3 worm cellular contexts compared by ENCODE assay signal in the genomic region with DNA sequence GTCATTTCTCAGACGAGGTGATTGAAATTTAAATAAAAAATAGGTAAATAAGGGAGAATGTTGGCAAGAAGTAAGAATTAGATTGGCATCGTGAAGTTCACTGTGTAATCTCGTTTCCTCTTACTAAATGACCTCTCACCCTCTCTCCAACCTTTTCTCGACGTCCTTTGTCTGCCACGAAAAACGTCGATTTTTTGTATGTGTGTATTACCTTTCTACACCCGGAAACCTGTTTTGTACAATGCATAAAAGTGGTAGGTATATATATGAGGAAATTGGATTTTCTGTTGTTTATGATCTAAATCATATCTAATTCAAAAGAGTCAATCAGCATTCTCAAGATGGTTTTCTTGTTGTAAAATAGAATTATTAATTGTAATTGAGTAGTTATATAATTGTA.
TF ChIP-seq lines count a peak whose summit lies in the region.

A gene (minus strand): TSS at position 5 of the 400 bp plus-strand sequence.
A gene (plus strand): TSS at position 260 of the 400 bp plus-strand sequence.

TF ChIP-seq in whole organism, L1 larva, 84 proteins besides CTCF, POLR2A, EP300 and RAD21:
- 0 out of 2 replicates have a peak, but pooled peaks have one; percentile 45 for TF ChIP-seq grh-1 (GFP tag; IDR thresholded peaks at IDR 0.05; lab: Robert Waterston, UW)
- no peak for TF ChIP-seq pax-3 (tag; optimal IDR thresholded peaks at IDR 0.05; lab: Kevin White, UChicago)
- no peak for TF ChIP-seq egl-27 (tag; optimal IDR thresholded peaks at IDR 0.05; lab: Kevin White, UChicago)
- TF ChIP-seq efl-1 (optimal IDR thresholded peaks at IDR 0.05; lab: Kevin White, UChicago) = no peak
- no peak for TF ChIP-seq efl-1 (GFP tag; optimal IDR thresholded peaks at IDR 0.05 in 1 of 2; lab: Kevin White, UChicago)
- peak; percentile 82 for TF ChIP-seq nhr-85 (tag; lab: Kevin White, UChicago)
- no peak for TF ChIP-seq fos-1 (tag; optimal IDR thresholded peaks at IDR 0.05; lab: Kevin White, UChicago)
- no peak for TF ChIP-seq ama-1 (optimal IDR thresholded peaks at IDR 0.05; lab: Kevin White, UChicago)
- TF ChIP-seq blmp-1 (tag; optimal IDR thresholded peaks at IDR 0.05; lab: Kevin White, UChicago) = peak; percentile 18
- TF ChIP-seq alr-1 (tag; optimal IDR thresholded peaks at IDR 0.05; lab: Kevin White, UChicago; ENCODE audit: borderline replicate concordance) = no peak
- no peak for TF ChIP-seq ceh-63 (GFP tag; optimal IDR thresholded peaks at IDR 0.05; lab: Kevin White, UChicago)
- TF ChIP-seq ceh-90 (tag; optimal IDR thresholded peaks at IDR 0.05; lab: Kevin White, UChicago) = no peak
- TF ChIP-seq pqm-1 (tag; optimal IDR thresholded peaks at IDR 0.05; lab: Kevin White, UChicago) = no peak
- TF ChIP-seq lin-14 (GFP tag; optimal IDR thresholded peaks at IDR 0.05; lab: Kevin White, UChicago) = peak; percentile 60

TF ChIP-seq in whole organism, L2 larva, 48 proteins besides CTCF, POLR2A, EP300 and RAD21:
- TF ChIP-seq nhr-25 (tag; optimal IDR thresholded peaks at IDR 0.05; lab: Kevin White, UChicago) = peak; percentile 77
- no peak for TF ChIP-seq sma-9 (GFP tag; optimal IDR thresholded peaks at IDR 0.05; lab: Kevin White, UChicago)
- TF ChIP-seq sma-9 (tag; optimal IDR thresholded peaks at IDR 0.05; lab: Kevin White, UChicago) = no peak
- TF ChIP-seq egl-27 (tag; optimal IDR thresholded peaks at IDR 0.05; lab: Kevin White, UChicago) = no peak

TF ChIP-seq in whole organism, L3 larva, 47 proteins besides CTCF, POLR2A, EP300 and RAD21:
- TF ChIP-seq ama-1 (optimal IDR thresholded peaks at IDR 0.05; lab: Kevin White, UChicago) (no peak), nhr-25 (tag; optimal IDR thresholded peaks at IDR 0.05; lab: Kevin White, UChicago) (peak; percentile 73), mdl-1 (tag; optimal IDR thresholded peaks at IDR 0.05; lab: Kevin White, UChicago) (no peak), pqm-1 (tag; optimal IDR thresholded peaks at IDR 0.05; lab: Kevin White, UChicago) (no peak), unc-62 (GFP tag; optimal IDR thresholded peaks at IDR 0.05; lab: Kevin White, UChicago) (no peak), elt-1 (tag; optimal IDR thresholded peaks at IDR 0.05; lab: Kevin White, UChicago) (peak; percentile 17), ztf-11 (tag; optimal IDR thresholded peaks at IDR 0.05; lab: Kevin White, UChicago) (no peak), jun-1 (tag; optimal IDR thresholded peaks at IDR 0.05; lab: Kevin White, UChicago) (no peak), mml-1 (tag; optimal IDR thresholded peaks at IDR 0.05; lab: Kevin White, UChicago) (no peak), nhr-67 (tag; optimal IDR thresholded peaks at IDR 0.05; lab: Kevin White, UChicago) (no peak)
